Fruit fly (Drosophila melanogaster): ENCODE results near the gene B52.
A peak's percentile ranks its signal among the peaks of the same experiment; 100 is the strongest.

Gene B52

dm6 chr3R:13660924-13661659 lies at the start of gene B52 (continued):
- TF ChIP-seq schlank (tag; optimal IDR thresholded peaks at IDR 0.05) (peak; percentile 75), Opbp (GFP tag; IDR thresholded peaks at IDR 0.05; ENCODE audit: partially characterized antibody) (peak; percentile 54), dmrt99B (tag; optimal IDR thresholded peaks at IDR 0.05) (no peak), CG9727 (GFP tag; optimal IDR thresholded peaks at IDR 0.05) (peak; percentile 68), pfk (GFP tag; optimal IDR thresholded peaks at IDR 0.05) (peak; percentile 95), kah (GFP tag; optimal IDR thresholded peaks at IDR 0.05) (peak; percentile 70), bab2 (GFP tag; optimal IDR thresholded peaks at IDR 0.05) (no peak), ara (GFP tag; IDR thresholded peaks at IDR 0.05) (peak; percentile 46; the same call in 1 of the 2 replicates), knrl (GFP tag; IDR thresholded peaks at IDR 0.05; ENCODE audit: partially characterized antibody) (peak; percentile 59), CG32767 (GFP tag; IDR thresholded peaks at IDR 0.05) (peak; percentile 94), CG11398 (GFP tag; optimal IDR thresholded peaks at IDR 0.05) (peak; percentile 77), CG11085 (GFP tag; IDR thresholded peaks at IDR 0.05) (peak; percentile 57; the same call in 1 of the 2 replicates), CG9609 (GFP tag; optimal IDR thresholded peaks at IDR 0.05) (peak; percentile 48), btn (GFP tag; optimal IDR thresholded peaks at IDR 0.05) (peak; percentile 43), CG4360 (GFP tag; IDR thresholded peaks at IDR 0.05) (no peak), CG6654 (GFP tag; optimal IDR thresholded peaks at IDR 0.05) (no peak), CkIIα-i1 (GFP tag; IDR thresholded peaks at IDR 0.05) (no peak), CG17361 (GFP tag; IDR thresholded peaks at IDR 0.05) (peak; percentile 78), gsb (GFP tag; IDR thresholded peaks at IDR 0.05) (peak; percentile 70), CrebB (tag; optimal IDR thresholded peaks at IDR 0.05) (peak; percentile 80), CG4617 (GFP tag; optimal IDR thresholded peaks at IDR 0.05; ENCODE audit: borderline replicate concordance) (peak; percentile 9), CG15479 (GFP tag; optimal IDR thresholded peaks at IDR 0.05) (peak; percentile 18), z (GFP tag; IDR thresholded peaks at IDR 0.05) (no peak), ase (GFP tag; IDR thresholded peaks at IDR 0.05) (peak; percentile 46; the same call in 1 of the 3 replicates), TFAM (GFP tag; optimal IDR thresholded peaks at IDR 0.05) (no peak), caup (GFP tag; optimal IDR thresholded peaks at IDR 0.05; ENCODE audit: severe bottlenecking) (peak; percentile 88), CG10565 (GFP tag; optimal IDR thresholded peaks at IDR 0.05) (no peak), HLH4C (GFP tag; IDR thresholded peaks at IDR 0.05; ENCODE audit: partially characterized antibody) (peak; percentile 52; the same call in 2 of the 3 replicates), wdn (GFP tag; IDR thresholded peaks at IDR 0.05) (peak; percentile 56; the same call in 1 of the 2 replicates), jumu (GFP tag; optimal IDR thresholded peaks at IDR 0.05) (peak; percentile 29), PHDP (tag; optimal IDR thresholded peaks at IDR 0.05) (peak; percentile 70), CG14050 (GFP tag; IDR thresholded peaks at IDR 0.05) (no peak), CG2129 (GFP tag; IDR thresholded peaks at IDR 0.05; ENCODE audit: partially characterized antibody) (peak; percentile 18; the same call in 1 of the 2 replicates), B-H1 (GFP tag; IDR thresholded peaks at IDR 0.05) (peak; percentile 28; the same call in 2 of the 3 replicates), Oli (tag; optimal IDR thresholded peaks at IDR 0.05) (peak; percentile 10), CG13424 (tag; optimal IDR thresholded peaks at IDR 0.05) (peak; percentile 17), CG9437 (GFP tag; optimal IDR thresholded peaks at IDR 0.05) (peak; percentile 50), tio (GFP tag; optimal IDR thresholded peaks at IDR 0.05) (peak; percentile 68), NfI (GFP tag; optimal IDR thresholded peaks at IDR 0.05) (peak; percentile 82), fd102C (GFP tag; optimal IDR thresholded peaks at IDR 0.05) (peak; percentile 45), unpg (GFP tag; optimal IDR thresholded peaks at IDR 0.05) (peak; percentile 63), tgo (GFP tag; IDR thresholded peaks at IDR 0.05) (peak; percentile 23; the same call in 1 of the 3 replicates), nerfin-2 (GFP tag; IDR thresholded peaks at IDR 0.05; ENCODE audit: partially characterized antibody) (no peak), chm (GFP tag; IDR thresholded peaks at IDR 0.05) (peak; percentile 80; the same call in 1 of the 2 replicates), Rfx (GFP tag; IDR thresholded peaks at IDR 0.05) (peak; percentile 82), Sox100B (GFP tag; optimal IDR thresholded peaks at IDR 0.05) (peak; percentile 62), CG32532 (GFP tag; IDR thresholded peaks at IDR 0.05) (peak; percentile 77), pho (GFP tag; optimal IDR thresholded peaks at IDR 0.05) (peak; percentile 54)
